Worm (Caenorhabditis elegans) whole organism, early embryonic: ENCODE measurements around the gene C17H12.12.

ENCODE experiments used
- B0310.2 ChIP-seq: sonication (generic microtip); optimal IDR thresholded peaks from 2 replicates; lab custom pipeline; 2016; ENCODE audit warnings: mild to moderate bottlenecking, missing genetic modification characterization, missing compliant biosample characterization
- F13C5.2 ChIP-seq: sonication (generic microtip); optimal IDR thresholded peaks from 2 replicates; lab custom pipeline; 2017; ENCODE audit warnings: mild to moderate bottlenecking, missing genetic modification characterization, inconsistent platforms, missing compliant biosample characterization
- aly-1 ChIP-seq: sonication (generic microtip); optimal IDR thresholded peaks from 2 replicates; lab custom pipeline; 2016; ENCODE audit warnings: missing genetic modification characterization, missing compliant biosample characterization
- ama-1 ChIP-seq: fragments of 150-350 bp; optimal IDR thresholded peaks from 2 replicates; lab custom pipeline; 2014
- ceh-13 ChIP-seq: fragments of 200-800 bp; sonication (Bioruptor generic); optimal IDR thresholded peaks from 2 replicates; lab custom pipeline; 2018; ENCODE audit warnings: mild to moderate bottlenecking, missing genetic modification characterization, missing compliant biosample characterization
- ceh-36 ChIP-seq: sonication (generic microtip); optimal IDR thresholded peaks from 2 replicates; lab custom pipeline; 2016; ENCODE audit warnings: missing genetic modification characterization, inconsistent platforms, missing compliant biosample characterization
- ets-7 ChIP-seq: sonication (generic microtip); optimal IDR thresholded peaks from 2 replicates; lab custom pipeline; 2016; ENCODE audit warnings: missing genotype, missing genetic modification characterization, missing compliant biosample characterization
- flt-1 ChIP-seq: fragments of 200-800 bp; sonication (Bioruptor generic); IDR thresholded peaks from 2 replicates; pipeline ENCODE4 v1.3.6; 2022; ENCODE audit warnings: missing genetic modification characterization, missing compliant biosample characterization
- hmbx-1 ChIP-seq: sonication (generic microtip); optimal IDR thresholded peaks from 2 replicates; lab custom pipeline; 2016; ENCODE audit warnings: mild to moderate bottlenecking, missing genetic modification characterization, missing compliant biosample characterization
- hmg-4 ChIP-seq: fragments of 200-800 bp; sonication (Bioruptor generic); optimal IDR thresholded peaks from 2 replicates; lab custom pipeline; 2018; ENCODE audit warnings: mild to moderate bottlenecking, missing genetic modification characterization, missing compliant biosample characterization
- hnd-1 ChIP-seq: sonication (generic microtip); optimal IDR thresholded peaks from 2 replicates; lab custom pipeline; 2016; ENCODE audit warnings: missing genetic modification characterization, missing compliant biosample characterization
- pes-1 ChIP-seq: fragments of 200-800 bp; sonication (Bioruptor generic); IDR thresholded peaks from 2 replicates; pipeline ENCODE4 v1.3.6; 2022; ENCODE audit warnings: missing genetic modification reagents, missing genetic modification characterization, missing compliant biosample characterization
- scrt-1 ChIP-seq: fragments of 200-800 bp; sonication (Bioruptor generic); IDR thresholded peaks from 2 replicates; pipeline ENCODE4 v1.3.6; 2022; ENCODE audit warnings: missing genetic modification characterization, missing compliant biosample characterization
- sea-1 ChIP-seq: fragments of 200-800 bp; sonication (Bioruptor generic); conservative IDR thresholded peaks from 2 replicates; pipeline ENCODE4 v1.3.6; 2022; ENCODE audit warnings: missing genetic modification characterization, missing compliant biosample characterization
- tbx-11 ChIP-seq: fragments of 200-800 bp; sonication (Bioruptor generic); IDR thresholded peaks from 2 replicates; pipeline ENCODE4 v1.3.6; 2022; ENCODE audit warnings: missing genetic modification characterization, missing compliant biosample characterization
- tbx-37 ChIP-seq: fragments of 200-800 bp; sonication (Bioruptor generic); conservative IDR thresholded peaks from 2 replicates; pipeline ENCODE4 v1.3.6; 2022; ENCODE audit warnings: missing genetic modification reagents, missing genetic modification characterization, missing compliant biosample characterization
- tra-4 ChIP-seq: sonication (generic microtip); optimal IDR thresholded peaks from 2 replicates; lab custom pipeline; 2017; ENCODE audit warnings: missing genetic modification characterization, missing compliant biosample characterization

Gene C17H12.12

DNA sequence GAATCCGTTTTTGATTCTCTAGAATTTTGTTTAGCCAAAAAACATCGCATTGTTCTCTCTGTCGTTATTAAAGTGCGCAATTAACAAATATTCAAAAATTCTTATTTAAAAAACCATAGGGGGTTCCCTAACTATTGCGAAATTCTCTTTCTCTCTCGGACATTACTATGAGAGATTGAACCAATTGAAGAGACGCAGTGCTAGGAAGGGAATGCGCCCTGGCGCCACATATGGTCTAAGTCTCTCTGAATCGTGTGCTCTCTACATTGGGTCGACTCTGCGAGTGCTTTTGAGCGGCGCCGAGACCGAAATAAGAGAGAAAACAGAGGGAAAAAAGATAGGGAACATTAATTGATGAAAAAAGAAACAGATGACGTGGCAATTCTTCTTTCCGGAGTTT is 9.9 kb upstream of the C17H12.12 start:
- TF ChIP-seq hnd-1 (tag; lab: Kevin White, UChicago) (no peak), tbx-37 (no peak), ceh-36 (tag; lab: Kevin White, UChicago) (no peak), B0310.2 (tag; lab: Kevin White, UChicago) (no peak), hmbx-1 (tag; lab: Kevin White, UChicago) (no peak)

DNA sequence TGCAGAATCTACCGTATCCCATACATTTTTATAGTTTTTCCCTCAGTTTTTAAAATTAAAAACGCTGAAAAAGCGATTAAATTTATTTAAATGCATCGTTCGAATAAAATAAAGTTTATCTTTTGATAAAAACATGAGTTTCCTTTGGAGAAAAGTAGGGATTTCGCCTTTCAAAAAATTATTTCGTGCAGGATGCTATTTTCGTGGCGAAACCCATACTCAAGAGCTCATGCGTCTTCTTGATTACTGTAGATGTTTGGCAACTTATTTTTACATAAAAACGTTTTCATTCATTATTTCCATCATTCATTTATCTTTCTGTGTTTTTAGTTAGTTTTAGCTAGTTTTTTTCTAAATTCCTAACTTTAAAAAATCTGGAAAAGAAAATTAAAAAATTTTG is 5.8 kb upstream of the C17H12.12 start:
- no peak for TF ChIP-seq hmg-4 (GFP tag; lab: Kevin White, UChicago)
- TF ChIP-seq pes-1, result no peak
- TF ChIP-seq tbx-37, result no peak
- TF ChIP-seq B0310.2 (tag; lab: Kevin White, UChicago), result no peak
- no peak for TF ChIP-seq flt-1 (GFP tag; lab: Robert Waterston, UW)
- no peak for TF ChIP-seq hmbx-1 (tag; lab: Kevin White, UChicago)
- no peak for TF ChIP-seq scrt-1
- TF ChIP-seq sea-1, result no peak
- no peak for TF ChIP-seq ceh-13
- no peak for TF ChIP-seq ceh-36 (tag; lab: Kevin White, UChicago)
- TF ChIP-seq ama-1 (lab: Kevin White, UChicago), result no peak
- no peak for TF ChIP-seq tbx-11 (GFP tag; lab: Robert Waterston, UW)
- TF ChIP-seq aly-1 (tag; lab: Kevin White, UChicago), result no peak
- no peak for TF ChIP-seq tra-4 (tag; lab: Kevin White, UChicago)
- no peak for TF ChIP-seq F13C5.2 (tag; lab: Kevin White, UChicago)

DNA sequence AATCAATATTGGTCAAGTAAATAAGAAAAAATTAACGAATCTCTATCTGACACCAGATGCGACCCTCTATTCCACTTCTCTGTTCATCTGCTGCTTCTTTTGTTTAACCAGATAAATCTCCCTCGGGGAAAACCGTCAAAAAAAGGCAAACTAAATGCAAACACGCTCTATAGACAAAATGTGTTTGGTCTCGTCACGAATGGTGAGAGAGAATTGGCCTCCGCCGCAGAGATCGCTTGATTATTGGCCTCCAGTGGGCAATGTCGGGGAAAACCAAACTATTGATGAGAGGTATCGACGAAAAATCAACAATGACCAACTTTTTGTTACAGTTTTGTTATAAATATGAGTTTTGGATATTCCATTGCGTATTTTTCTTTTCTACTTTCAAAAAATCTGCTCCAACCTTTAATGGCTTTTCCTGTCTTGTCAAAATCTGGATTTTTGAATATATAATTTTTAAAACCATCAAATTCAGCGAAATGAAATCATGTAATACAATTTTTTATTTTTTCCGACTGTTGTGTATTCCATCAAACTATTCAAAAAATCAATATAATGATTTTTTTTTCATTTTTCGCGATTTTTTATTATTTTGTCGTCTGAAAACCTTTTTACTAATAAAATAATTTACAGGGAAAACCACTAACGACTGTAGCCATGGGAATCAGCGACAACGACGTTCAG is 5.1 kb upstream of the C17H12.12 start, which contains the start of the genes C17H12.2 and vha-8:
Gene C17H12.2, minus strand, starts transcription at position 51 of the 687 bp plus-strand sequence.
Gene vha-8, plus strand, starts transcription at position 637 of the 687 bp plus-strand sequence.
- TF ChIP-seq hmg-4 (GFP tag; lab: Kevin White, UChicago) (peak; percentile 48), hnd-1 (tag; lab: Kevin White, UChicago) (no peak), flt-1 (GFP tag; lab: Robert Waterston, UW) (0 out of 2 replicates have a peak, but pooled peaks have one; percentile 38), F13C5.2 (tag; lab: Kevin White, UChicago) (peak; percentile 58), pes-1 (no peak), hmbx-1 (tag; lab: Kevin White, UChicago) (no peak), sea-1 (0 out of 2 replicates have a peak, but pooled peaks have one; percentile 13), tbx-37 (0 out of 2 replicates have a peak, but pooled peaks have one; percentile 15)

DNA sequence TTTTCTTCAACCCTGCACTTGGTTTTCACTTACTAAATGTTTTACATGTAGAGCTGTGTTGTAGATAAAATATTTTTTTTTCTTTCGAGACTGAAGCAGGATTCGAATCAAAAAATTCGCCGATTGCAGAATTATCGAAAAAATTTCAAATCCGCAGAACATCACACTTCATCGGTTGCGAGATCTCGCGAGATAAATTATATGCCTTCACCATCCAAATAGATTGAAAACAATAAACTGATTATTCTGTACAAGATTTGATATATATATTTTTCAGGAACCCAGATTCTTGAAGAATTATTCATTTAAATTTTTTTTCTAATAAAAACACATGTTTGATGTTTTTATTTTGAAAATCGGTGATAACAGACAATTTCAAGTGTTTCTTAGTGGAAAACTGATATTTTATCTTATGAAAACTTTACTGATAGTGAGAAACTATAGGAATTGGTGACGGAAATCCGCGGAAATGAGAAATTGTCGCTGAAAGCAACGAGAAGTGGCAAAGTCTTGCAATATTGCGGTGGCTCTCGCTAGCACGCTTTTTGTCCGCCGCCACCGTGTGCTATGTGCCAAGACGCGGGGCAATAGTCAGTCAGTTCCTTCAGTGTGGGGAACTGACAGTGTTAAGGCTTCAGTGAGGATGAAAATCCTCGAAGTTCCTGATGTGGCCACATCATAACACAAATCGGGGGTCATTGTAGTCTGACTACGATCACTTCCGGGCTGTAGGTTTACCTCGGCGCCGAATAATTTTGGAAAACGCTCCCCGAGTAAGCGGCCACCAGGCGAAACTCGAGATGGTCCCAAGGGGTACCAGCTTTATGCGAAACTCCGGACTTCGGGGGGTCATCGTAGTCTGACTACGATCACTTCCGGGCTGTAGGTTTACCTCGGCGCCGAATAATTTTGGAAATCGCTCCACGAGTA is 3.1 kb upstream of the C17H12.12 start:
- TF ChIP-seq ceh-36 (tag; lab: Kevin White, UChicago), result no peak
- no peak for TF ChIP-seq tbx-11 (GFP tag; lab: Robert Waterston, UW)
- TF ChIP-seq F13C5.2 (tag; lab: Kevin White, UChicago), result no peak
- no peak for TF ChIP-seq hmbx-1 (tag; lab: Kevin White, UChicago)
- no peak for TF ChIP-seq ceh-13
- TF ChIP-seq tbx-37, result no peak
- TF ChIP-seq ets-7 (tag; lab: Kevin White, UChicago), result no peak
- TF ChIP-seq ama-1 (lab: Kevin White, UChicago), result no peak
- TF ChIP-seq hmg-4 (GFP tag; lab: Kevin White, UChicago), result no peak
- TF ChIP-seq B0310.2 (tag; lab: Kevin White, UChicago), result no peak
- TF ChIP-seq sea-1, result no peak
- TF ChIP-seq pes-1, result no peak

DNA sequence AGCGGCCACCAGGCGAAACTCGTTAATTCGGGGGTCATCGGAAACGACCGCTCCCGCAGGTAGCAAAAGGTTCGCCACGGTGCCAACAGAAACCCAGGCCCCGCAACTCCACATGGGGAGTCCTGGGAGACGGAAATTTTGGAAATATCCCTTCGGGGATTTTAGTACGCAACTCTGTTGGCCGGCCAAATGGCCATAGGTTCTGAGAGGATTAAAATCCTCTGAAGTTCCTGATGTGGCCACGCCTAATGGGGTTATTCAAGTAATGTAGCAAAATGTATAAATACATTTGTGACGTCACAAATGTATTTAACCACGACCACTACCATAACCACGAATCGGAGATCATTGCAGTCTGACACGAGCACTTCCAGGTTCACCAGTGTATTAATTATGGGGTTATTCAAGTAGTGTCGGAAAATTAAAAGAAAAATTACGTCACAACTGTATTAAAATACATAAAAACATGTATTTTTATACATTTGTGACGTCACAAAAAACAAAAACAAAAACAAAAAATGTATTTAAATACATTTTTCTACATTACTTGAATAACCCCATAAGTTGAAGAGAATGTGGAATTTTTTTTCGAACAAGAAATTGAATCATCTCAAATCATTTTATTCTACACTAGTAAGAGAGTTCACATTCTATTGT is 2.3 kb upstream of the C17H12.12 start:
- TF ChIP-seq tra-4 (tag; lab: Kevin White, UChicago) (no peak), B0310.2 (tag; lab: Kevin White, UChicago) (no peak), aly-1 (tag; lab: Kevin White, UChicago) (no peak), pes-1 (no peak)

DNA sequence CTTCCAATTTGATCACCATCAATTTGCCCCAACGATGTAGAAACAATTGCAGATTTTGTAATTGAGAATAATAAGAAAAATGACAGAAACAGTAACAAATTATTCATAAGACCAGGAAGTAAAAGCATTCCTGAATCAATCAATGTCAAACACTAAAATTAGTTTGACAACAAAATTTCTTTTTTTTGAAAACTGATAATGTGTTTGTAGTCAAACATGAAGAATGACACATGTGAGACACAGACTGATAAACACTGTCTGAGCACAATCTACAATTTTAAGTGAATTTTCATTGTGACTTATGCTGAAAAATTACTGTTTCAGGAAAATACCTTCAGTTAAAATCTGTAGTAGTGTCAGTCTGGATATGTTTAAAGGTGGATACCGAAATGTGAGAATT is 6.4 kb downstream of the C17H12.12 start, which contains the start of the genes cest-4 and C17H12.11:
Gene cest-4, minus strand, starts transcription at position 206 of the 400 bp plus-strand sequence.
Gene C17H12.11, plus strand, starts transcription at position 256 of the 400 bp plus-strand sequence.
- TF ChIP-seq tbx-37 (no peak), B0310.2 (tag; lab: Kevin White, UChicago) (no peak), scrt-1 (no peak), aly-1 (tag; lab: Kevin White, UChicago) (no peak), hnd-1 (tag; lab: Kevin White, UChicago) (no peak), pes-1 (no peak), F13C5.2 (tag; lab: Kevin White, UChicago) (no peak), hmbx-1 (tag; lab: Kevin White, UChicago) (no peak), tra-4 (tag; lab: Kevin White, UChicago) (no peak), tbx-11 (GFP tag; lab: Robert Waterston, UW) (no peak), hmg-4 (GFP tag; lab: Kevin White, UChicago) (no peak), ama-1 (lab: Kevin White, UChicago) (no peak), ets-7 (tag; lab: Kevin White, UChicago) (no peak), flt-1 (GFP tag; lab: Robert Waterston, UW) (no peak), ceh-13 (no peak)
